Worm (Caenorhabditis elegans): ENCODE measurements around the gene Y26G10.6.

The Y26G10.6 gene

ce11 chrV:17683763-17684162, 16.0 kb upstream of the Y26G10.6 start, which contains the start of gene F59A1.15:
F59A1.15 (minus strand) TSS chrV:17683863.
- no peak for TF ChIP-seq fos-1 (tag; optimal IDR thresholded peaks at IDR 0.05)
- TF ChIP-seq aly-2 (tag; optimal IDR thresholded peaks at IDR 0.05): no peak
- no peak for TF ChIP-seq ceh-82 (tag; optimal IDR thresholded peaks at IDR 0.05)
- no peak for TF ChIP-seq nhr-28 (tag; optimal IDR thresholded peaks at IDR 0.05)
- TF ChIP-seq ZK546.5 (tag; optimal IDR thresholded peaks at IDR 0.05): no peak
- TF ChIP-seq mml-1 (tag; optimal IDR thresholded peaks at IDR 0.05): no peak
- no peak for TF ChIP-seq nhr-12 (tag; optimal IDR thresholded peaks at IDR 0.05)
- no peak for TF ChIP-seq unc-39 (tag; optimal IDR thresholded peaks at IDR 0.05)
- TF ChIP-seq ztf-11 (tag; optimal IDR thresholded peaks at IDR 0.05): no peak

- TF ChIP-seq nhr-28 (tag; optimal IDR thresholded peaks at IDR 0.05) (no peak), fos-1 (tag; optimal IDR thresholded peaks at IDR 0.05) (no peak), elt-1 (tag; optimal IDR thresholded peaks at IDR 0.05) (no peak), ztf-4 (tag; optimal IDR thresholded peaks at IDR 0.05) (no peak), skn-1 (tag; optimal IDR thresholded peaks at IDR 0.05) (no peak), ceh-82 (tag; optimal IDR thresholded peaks at IDR 0.05) (no peak), nhr-25 (tag; optimal IDR thresholded peaks at IDR 0.05) (no peak), sea-2 (GFP tag; optimal IDR thresholded peaks at IDR 0.05) (no peak), elt-2 (tag; optimal IDR thresholded peaks at IDR 0.05) (no peak), eor-1 (tag; optimal IDR thresholded peaks at IDR 0.05) (no peak), nhr-76 (tag; optimal IDR thresholded peaks at IDR 0.05) (no peak), nhr-11 (tag; optimal IDR thresholded peaks at IDR 0.05) (no peak), nhr-67 (tag; optimal IDR thresholded peaks at IDR 0.05) (no peak), ceh-28 (tag; optimal IDR thresholded peaks at IDR 0.05) (no peak), lsy-12 (tag; optimal IDR thresholded peaks at IDR 0.05) (no peak)
Measured at ce11 chrV:17684857-17685256, 14.9 kb upstream of the Y26G10.6 start, which contains the start of the genes F59A1.16 and F59A1.6. F59A1.16 (minus strand) TSS chrV:17684957. F59A1.6 (plus strand) TSS chrV:17685141.

- TF ChIP-seq snpc-4 (tag; optimal IDR thresholded peaks at IDR 0.05): no peak
- TF ChIP-seq ceh-16 (tag; optimal IDR thresholded peaks at IDR 0.05): no peak
- TF ChIP-seq ama-1 (optimal IDR thresholded peaks at IDR 0.05): no peak
- TF ChIP-seq tbx-2 (tag; optimal IDR thresholded peaks at IDR 0.05): no peak
- TF ChIP-seq elt-2 (tag; optimal IDR thresholded peaks at IDR 0.05): no peak
- TF ChIP-seq zag-1 (tag; optimal IDR thresholded peaks at IDR 0.05): no peak
- TF ChIP-seq skn-1 (tag; optimal IDR thresholded peaks at IDR 0.05): no peak
- TF ChIP-seq ceh-28 (tag; optimal IDR thresholded peaks at IDR 0.05): no peak
Measured at ce11 chrV:17686852-17687251, 12.9 kb upstream of the Y26G10.6 start, which contains the start of gene F59A1.18. F59A1.18 (minus strand) TSS chrV:17686952.

- TF ChIP-seq lin-39 (tag; optimal IDR thresholded peaks at IDR 0.05) (no peak), hmg-11 (tag; optimal IDR thresholded peaks at IDR 0.05) (no peak), ceh-16 (tag; optimal IDR thresholded peaks at IDR 0.05) (no peak), nhr-77 (tag; optimal IDR thresholded peaks at IDR 0.05) (no peak), ztf-4 (tag; optimal IDR thresholded peaks at IDR 0.05) (no peak), jun-1 (tag; optimal IDR thresholded peaks at IDR 0.05) (no peak)
Measured at ce11 chrV:17690922-17691321, 8.8 kb upstream of the Y26G10.6 start, which contains the start of gene F59A1.13. F59A1.13 (minus strand) TSS chrV:17691022.

ce11 chrV:17694260-17694659, 5.5 kb upstream of the Y26G10.6 start:
- TF ChIP-seq hmg-11 (tag; optimal IDR thresholded peaks at IDR 0.05) (no peak), elt-2 (tag; optimal IDR thresholded peaks at IDR 0.05) (peak; percentile 47)

- TF ChIP-seq sea-2 (GFP tag; optimal IDR thresholded peaks at IDR 0.05) (no peak), unc-62 (GFP tag; optimal IDR thresholded peaks at IDR 0.05) (no peak), nhr-237 (tag; optimal IDR thresholded peaks at IDR 0.05) (no peak), elt-2 (tag; optimal IDR thresholded peaks at IDR 0.05) (no peak), aly-2 (tag; optimal IDR thresholded peaks at IDR 0.05) (no peak), ama-1 (optimal IDR thresholded peaks at IDR 0.05) (no peak), snpc-4 (tag; optimal IDR thresholded peaks at IDR 0.05) (no peak), zag-1 (tag; optimal IDR thresholded peaks at IDR 0.05) (no peak), egl-5 (tag; optimal IDR thresholded peaks at IDR 0.05) (no peak), fos-1 (tag; optimal IDR thresholded peaks at IDR 0.05) (no peak), fkh-10 (GFP tag; optimal IDR thresholded peaks at IDR 0.05) (no peak), ceh-28 (tag; optimal IDR thresholded peaks at IDR 0.05) (no peak), ceh-82 (tag; optimal IDR thresholded peaks at IDR 0.05) (no peak), lsy-12 (tag; optimal IDR thresholded peaks at IDR 0.05) (no peak)
Measured at ce11 chrV:17695802-17696201, 4.0 kb upstream of the Y26G10.6 start, which contains the start of gene Y26G10.1. Y26G10.1 (minus strand) TSS chrV:17695902.

Data from whole organism, L3 larva.